Fruit fly (Drosophila melanogaster): Measurements from ENCODE around the gene ND-ASHI.

The ND-ASHI gene

dm6 chrX:6673637-6674487 lies 5.1 kb downstream of the ND-ASHI start, which contains the start of the genes CG3198 and Mcm6 (continued):
- no peak for TF ChIP-seq CG10366 (GFP tag; IDR thresholded peaks at IDR 0.05)
- no peak for TF ChIP-seq CG10462 (GFP tag; optimal IDR thresholded peaks at IDR 0.05)
- TF ChIP-seq CG17829 (tag; optimal IDR thresholded peaks at IDR 0.05) = no peak
- TF ChIP-seq CkIIα-i1 (GFP tag; IDR thresholded peaks at IDR 0.05) = no peak
- no peak for TF ChIP-seq CG3281 (GFP tag; optimal IDR thresholded peaks at IDR 0.05)
- TF ChIP-seq tna (GFP tag; IDR thresholded peaks at IDR 0.05; ENCODE audit: partially characterized antibody) = 0 out of 2 replicates have a peak, but pooled peaks have one; percentile 42
- TF ChIP-seq pum (GFP tag; optimal IDR thresholded peaks at IDR 0.05) = no peak
- peak; percentile 59; the same call in 1 of the 3 replicates for TF ChIP-seq vnd (GFP tag; IDR thresholded peaks at IDR 0.05; ENCODE audit: partially characterized antibody)
- peak; percentile 52; the same call in 1 of the 2 replicates for TF ChIP-seq Bgb (GFP tag; IDR thresholded peaks at IDR 0.05; ENCODE audit: partially characterized antibody)
- TF ChIP-seq luna (GFP tag; optimal IDR thresholded peaks at IDR 0.05) = no peak
- TF ChIP-seq CG6654 (GFP tag; optimal IDR thresholded peaks at IDR 0.05) = no peak
- peak; percentile 42 for TF ChIP-seq sens (GFP tag)
- no peak for TF ChIP-seq CG31441 (GFP tag; IDR thresholded peaks at IDR 0.05)
- no peak for TF ChIP-seq Spps (tag; optimal IDR thresholded peaks at IDR 0.05)
- TF ChIP-seq D (optimal IDR thresholded peaks at IDR 0.05) = no peak
- TF ChIP-seq D (GFP tag; optimal IDR thresholded peaks at IDR 0.05) = no peak
- no peak for TF ChIP-seq Hmx (GFP tag; optimal IDR thresholded peaks at IDR 0.05)
- no peak for TF ChIP-seq ase (GFP tag; IDR thresholded peaks at IDR 0.05)
- TF ChIP-seq gt (GFP tag; IDR thresholded peaks at IDR 0.05) = no peak
- TF ChIP-seq CG6272 (GFP tag; IDR thresholded peaks at IDR 0.05) = no peak
- TF ChIP-seq Sry-δ (GFP tag; optimal IDR thresholded peaks at IDR 0.05) = peak; percentile 15
- no peak for TF ChIP-seq Mad (GFP tag; optimal IDR thresholded peaks at IDR 0.05)
- no peak for TF ChIP-seq croc (GFP tag; conservative IDR thresholded peaks at IDR 0.05)
- TF ChIP-seq Rfx (GFP tag; IDR thresholded peaks at IDR 0.05) = 0 out of 2 replicates have a peak, but pooled peaks have one; percentile 16
- TF ChIP-seq HLH3B (GFP tag; IDR thresholded peaks at IDR 0.05) = no peak
- peak; percentile 1 for TF ChIP-seq CG13775 (GFP tag; optimal IDR thresholded peaks at IDR 0.05)
- no peak for TF ChIP-seq fd96Cb (tag; optimal IDR thresholded peaks at IDR 0.05)
- TF ChIP-seq cg (GFP tag; optimal IDR thresholded peaks at IDR 0.05) = no peak
- TF ChIP-seq chinmo (GFP tag; IDR thresholded peaks at IDR 0.05; ENCODE audit: partially characterized antibody) = 0 out of 4 replicates have a peak, but pooled peaks have one; percentile 54
- no peak for TF ChIP-seq Eip74EF (GFP tag; optimal IDR thresholded peaks at IDR 0.05)
- TF ChIP-seq Elba2 (GFP tag; optimal IDR thresholded peaks at IDR 0.05) = no peak
- TF ChIP-seq Fer1 (GFP tag; optimal IDR thresholded peaks at IDR 0.05) = no peak
- TF ChIP-seq CG9215 (GFP tag; IDR thresholded peaks at IDR 0.05) = no peak
- TF ChIP-seq CG12236 (GFP tag; optimal IDR thresholded peaks at IDR 0.05) = no peak
- no peak for TF ChIP-seq ab (GFP tag; optimal IDR thresholded peaks at IDR 0.05)
- 0 out of 2 replicates have a peak, but pooled peaks have one; percentile 17 for TF ChIP-seq Nf-YA (GFP tag; IDR thresholded peaks at IDR 0.05)
- TF ChIP-seq CG10274 (GFP tag; optimal IDR thresholded peaks at IDR 0.05) = no peak
- no peak for TF ChIP-seq Atf6 (GFP tag; IDR thresholded peaks at IDR 0.05)
- no peak for TF ChIP-seq Dip3 (GFP tag; optimal IDR thresholded peaks at IDR 0.05)
- TF ChIP-seq tll (GFP tag; optimal IDR thresholded peaks at IDR 0.05) = no peak
- no peak for TF ChIP-seq Dip2 (GFP tag; IDR thresholded peaks at IDR 0.05)
- peak; percentile 48 for TF ChIP-seq pzg (GFP tag; optimal IDR thresholded peaks at IDR 0.05)
- no peak for TF ChIP-seq cad (GFP tag; optimal IDR thresholded peaks at IDR 0.05)
- TF ChIP-seq CG32772 (GFP tag; IDR thresholded peaks at IDR 0.05) = no peak
- TF ChIP-seq CG10147 (GFP tag; optimal IDR thresholded peaks at IDR 0.05) = no peak
- TF ChIP-seq CG18262 (tag; optimal IDR thresholded peaks at IDR 0.05) = peak; percentile 3
- TF ChIP-seq ems (GFP tag; optimal IDR thresholded peaks at IDR 0.05) = no peak
- no peak for TF ChIP-seq CG6254 (GFP tag; optimal IDR thresholded peaks at IDR 0.05)
- TF ChIP-seq MTF-1 (GFP tag; optimal IDR thresholded peaks at IDR 0.05; ENCODE audit: borderline replicate concordance) = no peak

Data from whole organism, embryonic.